Worm (Caenorhabditis elegans): ENCODE measurements around the gene R08C7.4.

Gene R08C7.4

ce11 chrIV:4423026-4423425 is 11.8 kb upstream of the R08C7.4 start:
- TF ChIP-seq jun-1 (tag; optimal IDR thresholded peaks at IDR 0.05) (no peak), nhr-76 (tag; optimal IDR thresholded peaks at IDR 0.05) (no peak), dsc-1 (tag; optimal IDR thresholded peaks at IDR 0.05) (no peak), lsy-2 (tag; optimal IDR thresholded peaks at IDR 0.05) (no peak), lin-35 (GFP tag; optimal IDR thresholded peaks at IDR 0.05) (no peak)

ce11 chrIV:4423885-4424284 is 10.9 kb upstream of the R08C7.4 start:
- TF ChIP-seq aha-1 (tag; optimal IDR thresholded peaks at IDR 0.05), result no peak
- no peak for TF ChIP-seq unc-130 (tag; optimal IDR thresholded peaks at IDR 0.05)
- no peak for TF ChIP-seq isw-1 (GFP tag; IDR thresholded peaks at IDR 0.05)
- TF ChIP-seq grh-1 (GFP tag; IDR thresholded peaks at IDR 0.05), result no peak
- TF ChIP-seq unc-30 (tag; optimal IDR thresholded peaks at IDR 0.05), result no peak
- TF ChIP-seq fkh-10 (GFP tag; optimal IDR thresholded peaks at IDR 0.05), result no peak

- TF ChIP-seq rnt-1 (tag; optimal IDR thresholded peaks at IDR 0.05), result no peak
- no peak for TF ChIP-seq ces-1 (GFP tag; optimal IDR thresholded peaks at IDR 0.05)
Measured at ce11 chrIV:4429901-4430300, 4.9 kb upstream of the R08C7.4 start, which contains the start of the genes str-185 and R08C7.5. TSS of gene str-185 (minus strand) at chrIV:4430001. TSS of gene R08C7.5 (plus strand) at chrIV:4430229.

ce11 chrIV:4437825-4438224 is 3.0 kb downstream of the R08C7.4 start:
- TF ChIP-seq efl-3 (GFP tag; optimal IDR thresholded peaks at IDR 0.05), result no peak
- no peak for TF ChIP-seq nhr-237 (tag; optimal IDR thresholded peaks at IDR 0.05)
- TF ChIP-seq lsy-2 (tag; optimal IDR thresholded peaks at IDR 0.05), result no peak
- TF ChIP-seq mef-2 (tag; optimal IDR thresholded peaks at IDR 0.05), result no peak
- TF ChIP-seq ztf-11 (tag; optimal IDR thresholded peaks at IDR 0.05), result no peak
- TF ChIP-seq nhr-47 (tag; optimal IDR thresholded peaks at IDR 0.05), result no peak
- TF ChIP-seq efl-1 (optimal IDR thresholded peaks at IDR 0.05), result no peak
- TF ChIP-seq efl-1 (GFP tag; optimal IDR thresholded peaks at IDR 0.05 in 1 of 2), result no peak
- TF ChIP-seq ceh-8 (GFP tag; optimal IDR thresholded peaks at IDR 0.05), result no peak
- TF ChIP-seq egl-27 (tag; optimal IDR thresholded peaks at IDR 0.05), result no peak
- no peak for TF ChIP-seq grh-1 (GFP tag; IDR thresholded peaks at IDR 0.05)
- no peak for TF ChIP-seq hpl-2 (GFP tag; optimal IDR thresholded peaks at IDR 0.05)
- no peak for TF ChIP-seq nhr-19 (GFP tag; conservative IDR thresholded peaks at IDR 0.05)
- TF ChIP-seq unc-62 (GFP tag; optimal IDR thresholded peaks at IDR 0.05), result no peak
- peak; percentile 69 for TF ChIP-seq lin-14 (GFP tag; optimal IDR thresholded peaks at IDR 0.05)
- no peak for TF ChIP-seq sup-37 (GFP tag; optimal IDR thresholded peaks at IDR 0.05)
- peak in 1 of 6 experiments; percentile 16 for TF ChIP-seq elt-3 (tag; optimal IDR thresholded peaks at IDR 0.05)
- TF ChIP-seq pqm-1 (tag; optimal IDR thresholded peaks at IDR 0.05), result no peak
- TF ChIP-seq nhr-28 (tag; optimal IDR thresholded peaks at IDR 0.05), result no peak
- TF ChIP-seq F16B12.6 (tag; optimal IDR thresholded peaks at IDR 0.05), result no peak
- TF ChIP-seq pax-3 (tag; optimal IDR thresholded peaks at IDR 0.05), result no peak
- TF ChIP-seq jun-1 (tag; optimal IDR thresholded peaks at IDR 0.05), result no peak
- TF ChIP-seq sox-4 (tag; optimal IDR thresholded peaks at IDR 0.05), result no peak
- TF ChIP-seq C34B4.2 (tag; optimal IDR thresholded peaks at IDR 0.05), result no peak
- no peak for TF ChIP-seq irx-1 (tag; optimal IDR thresholded peaks at IDR 0.05)
- peak; percentile 7 for TF ChIP-seq nhr-20 (tag; optimal IDR thresholded peaks at IDR 0.05)
- TF ChIP-seq unc-98 (GFP tag; IDR thresholded peaks at IDR 0.05), result no peak
- TF ChIP-seq nhr-85 (tag), result peak; percentile 73
- no peak for TF ChIP-seq nhr-84 (tag; optimal IDR thresholded peaks at IDR 0.05)
- no peak for TF ChIP-seq ets-5 (GFP tag; IDR thresholded peaks at IDR 0.05)
- TF ChIP-seq zip-4 (GFP tag; optimal IDR thresholded peaks at IDR 0.05), result no peak
- TF ChIP-seq C04F5.9 (tag; optimal IDR thresholded peaks at IDR 0.05), result no peak
- no peak for TF ChIP-seq mab-9 (GFP tag; IDR thresholded peaks at IDR 0.05)
- TF ChIP-seq dsc-1 (tag; optimal IDR thresholded peaks at IDR 0.05), result no peak
